Fruit fly (Drosophila melanogaster) whole organism, embryonic: ENCODE measurements around the gene CG16736.

Source experiments
- Aef1 ChIP-seq: fragments of 200-800 bp; sonication (Bioruptor generic); IDR thresholded peaks from 3 replicates; pipeline ENCODE4 v1.3.6; 2022; ENCODE audit warnings: missing biosample characterization, missing genetic modification characterization
- Atf-2 ChIP-seq: fragments of 200-800 bp; sonication (Bioruptor generic); optimal IDR thresholded peaks from 2 replicates; lab custom pipeline; 2016; ENCODE audit warnings: missing biosample characterization, missing genetic modification characterization
- Atf3 ChIP-seq: fragments of 200-800 bp; sonication (Bioruptor generic); optimal IDR thresholded peaks from 3 replicates; lab custom pipeline; 2016; ENCODE audit warnings: missing biosample characterization, missing genetic modification characterization
- BEAF-32 ChIP-seq: fragments of 200-800 bp; sonication (Bioruptor generic); optimal IDR thresholded peaks from 3 replicates; lab custom pipeline; 2017; ENCODE audit warnings: missing biosample characterization, missing genetic modification characterization, mild to moderate bottlenecking, moderate library complexity, missing genetic modification reagents
- CG10209 ChIP-seq: fragments of 200-800 bp; sonication (Bioruptor generic); optimal IDR thresholded peaks from 3 replicates; lab custom pipeline; 2017; ENCODE audit warnings: missing biosample characterization, mild to moderate bottlenecking, missing genetic modification characterization, missing genetic modification reagents
- CG12391 ChIP-seq: fragments of 200-800 bp; sonication (Bioruptor generic); optimal IDR thresholded peaks from 3 replicates; lab custom pipeline; 2018; ENCODE audit warnings: missing biosample characterization, mild to moderate bottlenecking, missing genetic modification characterization, moderate library complexity
- CG15011 ChIP-seq: fragments of 200-800 bp; sonication (Bioruptor generic); optimal IDR thresholded peaks from 3 replicates; lab custom pipeline; 2018; ENCODE audit warnings: missing biosample characterization, mild to moderate bottlenecking, missing genetic modification characterization
- CG1602 ChIP-seq: fragments of 200-800 bp; sonication (Bioruptor generic); optimal IDR thresholded peaks from 3 replicates; lab custom pipeline; 2016; ENCODE audit warnings: missing biosample characterization, missing genetic modification characterization
- CG17361 ChIP-seq: fragments of 200-800 bp; sonication (Bioruptor generic); IDR thresholded peaks from 3 replicates; pipeline ENCODE4 v1.3.6; 2022; ENCODE audit warnings: missing biosample characterization, missing genetic modification characterization
- CG17568 ChIP-seq: fragments of 200-800 bp; sonication (Bioruptor generic); optimal IDR thresholded peaks from 2 replicates; lab custom pipeline; 2018; ENCODE audit warnings: missing biosample characterization, mild to moderate bottlenecking, missing genetic modification characterization, moderate library complexity
- CG2129 ChIP-seq: fragments of 200-800 bp; sonication (Bioruptor generic); IDR thresholded peaks from 2 replicates; pipeline ENCODE4 v1.3.6; 2022; ENCODE audit warnings: missing biosample characterization, missing genetic modification characterization; ENCODE audit not compliant: partially characterized antibody
- CG31388 ChIP-seq: fragments of 200-800 bp; sonication (Bioruptor generic); optimal IDR thresholded peaks from 2 replicates; lab custom pipeline; 2016; ENCODE audit warnings: missing biosample characterization, missing genetic modification characterization
- CG33213 ChIP-seq: fragments of 200-800 bp; sonication (Bioruptor generic); optimal IDR thresholded peaks from 3 replicates; lab custom pipeline; 2016; ENCODE audit warnings: missing biosample characterization, missing genetic modification characterization
- CG3995 ChIP-seq: fragments of 200-800 bp; sonication (Bioruptor generic); optimal IDR thresholded peaks from 3 replicates; lab custom pipeline; 2016; ENCODE audit warnings: missing biosample characterization, missing genetic modification characterization
- CG4328 ChIP-seq: fragments of 200-800 bp; sonication (Bioruptor generic); optimal IDR thresholded peaks from 3 replicates; lab custom pipeline; 2017; ENCODE audit warnings: missing biosample characterization, missing genetic modification reagents, missing genetic modification characterization
- CG6765 ChIP-seq: fragments of 200-800 bp; sonication (Bioruptor generic); optimal IDR thresholded peaks from 3 replicates; lab custom pipeline; 2017; ENCODE audit warnings: missing biosample characterization, mild to moderate bottlenecking, missing genetic modification characterization
- CG7372 ChIP-seq: fragments of 200-800 bp; sonication (Bioruptor generic); IDR thresholded peaks from 2 replicates; pipeline ENCODE4 v1.3.6; 2022; ENCODE audit warnings: missing biosample characterization, missing genetic modification characterization
- CG7556 ChIP-seq: fragments of 200-800 bp; sonication (Bioruptor generic); optimal IDR thresholded peaks from 2 replicates; lab custom pipeline; 2017; ENCODE audit warnings: missing biosample characterization, mild to moderate bottlenecking, missing genetic modification characterization
- CG7963 ChIP-seq: fragments of 200-800 bp; sonication (Bioruptor generic); IDR thresholded peaks from 3 replicates; pipeline ENCODE4 v1.3.6; 2022; ENCODE audit warnings: missing biosample characterization, missing genetic modification characterization; ENCODE audit not compliant: partially characterized antibody
- CHES-1-like ChIP-seq: fragments of 200-800 bp; sonication (Bioruptor generic); optimal IDR thresholded peaks from 2 replicates; lab custom pipeline; 2016; ENCODE audit warnings: missing biosample characterization, missing genetic modification characterization
- Dfd ChIP-seq, 2 experiments: fragments of >200 bp; optimal IDR thresholded peaks; 2 replicates each; lab custom pipeline; 2017; ENCODE audit warnings: missing biosample characterization in 2 of 2, missing genetic modification characterization in 2 of 2
- Dll ChIP-seq: fragments of 200-800 bp; sonication (Bioruptor generic); IDR thresholded peaks from 4 replicates; pipeline ENCODE4 v1.3.6; 2022; ENCODE audit warnings: missing biosample characterization, missing genetic modification characterization; ENCODE audit not compliant: partially characterized antibody
- Doc3 ChIP-seq: fragments of 200-800 bp; sonication (Bioruptor generic); IDR thresholded peaks from 3 replicates; pipeline ENCODE4 v1.3.6; 2022; ENCODE audit warnings: missing biosample characterization, missing genetic modification characterization; ENCODE audit not compliant: partially characterized antibody
- Dref ChIP-seq: fragments of 200-800 bp; sonication (Bioruptor generic); IDR thresholded peaks from 2 replicates; pipeline ENCODE4 v1.3.6; 2022; ENCODE audit warnings: missing biosample characterization, missing genetic modification characterization
- E2f2 ChIP-seq: fragments of 200-800 bp; sonication (Bioruptor generic); IDR thresholded peaks from 2 replicates; pipeline ENCODE4 v1.3.6; 2022; ENCODE audit warnings: missing biosample characterization, missing genetic modification characterization
- Ets65A ChIP-seq: fragments of 200-800 bp; sonication (Bioruptor generic); peaks from one replicate; lab custom pipeline; 2016; ENCODE audit warnings: missing biosample characterization, missing genetic modification characterization
- H2.0 ChIP-seq: fragments of 200-800 bp; sonication (Bioruptor generic); IDR thresholded peaks from 2 replicates; pipeline ENCODE4 v1.3.6; 2022; ENCODE audit warnings: missing biosample characterization, missing genetic modification characterization
- Hr51 ChIP-seq, 2 experiments: fragments of 200-800 bp; sonication (Bioruptor generic); optimal IDR thresholded peaks; 2 replicates in 1 of 2; 3 replicates in 1 of 2; lab custom pipeline; 2016 to 2018; ENCODE audit warnings: missing biosample characterization in 2 of 2, missing genetic modification characterization in 2 of 2, mild to moderate bottlenecking in 1 of 2, moderate library complexity in 1 of 2
- Med ChIP-seq: fragments of 200-800 bp; sonication (Bioruptor generic); peaks from one replicate; lab custom pipeline; 2016; ENCODE audit warnings: missing biosample characterization, missing genetic modification characterization, mild to moderate bottlenecking, inconsistent platforms, moderate library complexity
- Rfx ChIP-seq: fragments of 200-800 bp; sonication (Bioruptor generic); IDR thresholded peaks from 2 replicates; pipeline ENCODE4 v1.3.6; 2022; ENCODE audit warnings: missing biosample characterization, missing genetic modification characterization
- Spps ChIP-seq: fragments of 200-800 bp; sonication (Bioruptor generic); optimal IDR thresholded peaks from 2 replicates; lab custom pipeline; 2018; ENCODE audit warnings: missing biosample characterization, mild to moderate bottlenecking, missing genetic modification characterization
- crc ChIP-seq: fragments of 200-800 bp; sonication (Bioruptor generic); optimal IDR thresholded peaks from 2 replicates; lab custom pipeline; 2016; ENCODE audit warnings: missing biosample characterization, missing genetic modification characterization
- da ChIP-seq: fragments of 200-800 bp; sonication (Bioruptor generic); optimal IDR thresholded peaks from 2 replicates; lab custom pipeline; 2016; ENCODE audit warnings: missing biosample characterization, missing genetic modification characterization
- dm ChIP-seq: fragments of 200-800 bp; sonication (Bioruptor generic); optimal IDR thresholded peaks from 3 replicates; lab custom pipeline; 2016; ENCODE audit warnings: missing biosample characterization, missing genetic modification characterization
- ems ChIP-seq: fragments of 200-800 bp; sonication (Bioruptor generic); optimal IDR thresholded peaks from 3 replicates; lab custom pipeline; 2016; ENCODE audit warnings: missing biosample characterization, missing genetic modification characterization
- grn ChIP-seq: fragments of 200-800 bp; sonication (Bioruptor generic); optimal IDR thresholded peaks from 3 replicates; lab custom pipeline; 2017; ENCODE audit warnings: missing biosample characterization, missing genetic modification characterization
- gsb-n ChIP-seq: fragments of 200-800 bp; sonication (Bioruptor generic); optimal IDR thresholded peaks from 3 replicates; lab custom pipeline; 2018; ENCODE audit warnings: missing biosample characterization, mild to moderate bottlenecking, missing genetic modification characterization
- hth ChIP-seq: fragments of >200 bp; optimal IDR thresholded peaks from 2 replicates; lab custom pipeline; 2017; ENCODE audit warnings: inconsistent platforms
- lbe ChIP-seq: fragments of 200-800 bp; sonication (Bioruptor generic); optimal IDR thresholded peaks from 2 replicates; lab custom pipeline; 2016; ENCODE audit warnings: missing biosample characterization, mild to moderate bottlenecking, missing genetic modification characterization
- mld ChIP-seq: fragments of 200-800 bp; sonication (Bioruptor generic); IDR thresholded peaks from 3 replicates; pipeline ENCODE4 v1.3.6; 2022; ENCODE audit warnings: missing biosample characterization, missing genetic modification characterization; ENCODE audit not compliant: partially characterized antibody
- pan ChIP-seq, 4 experiments: fragments of >200 bp in 3 of 4; fragments of 200-800 bp in 1 of 4; sonication (Bioruptor generic) in 1 of 4; optimal IDR thresholded peaks in 3 of 4; IDR thresholded peaks in 1 of 4; 2 replicates each; pipeline versions ENCODE4 v1.3.6 to Lab custom; 2017 to 2022; ENCODE audit warnings: missing biosample characterization in 2 of 4, missing genetic modification characterization in 2 of 4, mixed read lengths in 1 of 4
- peb ChIP-seq: fragments of 200-800 bp; sonication (Bioruptor generic); IDR thresholded peaks from 2 replicates; pipeline ENCODE4 v1.3.6; 2022; ENCODE audit warnings: missing biosample characterization, missing genetic modification characterization
- pho ChIP-seq: fragments of 200-800 bp; sonication (Bioruptor generic); optimal IDR thresholded peaks from 2 replicates; lab custom pipeline; 2016; ENCODE audit warnings: missing biosample characterization, missing genetic modification characterization
- phol ChIP-seq: fragments of 200-800 bp; sonication (Bioruptor generic); optimal IDR thresholded peaks from 3 replicates; lab custom pipeline; 2018; ENCODE audit warnings: missing biosample characterization, mild to moderate bottlenecking, missing genetic modification characterization, moderate library complexity
- pros ChIP-seq: fragments of 200-800 bp; sonication (Bioruptor generic); optimal IDR thresholded peaks from 3 replicates; lab custom pipeline; 2019; ENCODE audit warnings: missing biosample characterization, mild to moderate bottlenecking, missing genetic modification characterization, moderate library complexity
- sens ChIP-seq: fragments of 200-800 bp; sonication (Bioruptor generic); peaks from one replicate; lab custom pipeline; 2016; ENCODE audit warnings: missing biosample characterization, missing genetic modification characterization
- sug ChIP-seq: fragments of 200-800 bp; optimal IDR thresholded peaks from 2 replicates; lab custom pipeline; 2019; ENCODE audit warnings: missing biosample characterization, mild to moderate bottlenecking, missing genetic modification characterization, moderate library complexity
- tna ChIP-seq: fragments of 200-800 bp; sonication (Bioruptor generic); IDR thresholded peaks from 2 replicates; pipeline ENCODE4 v1.3.6; 2022; ENCODE audit warnings: missing biosample characterization, missing genetic modification characterization; ENCODE audit not compliant: partially characterized antibody
- vnd ChIP-seq: fragments of 200-800 bp; sonication (Bioruptor generic); IDR thresholded peaks from 3 replicates; pipeline ENCODE4 v1.3.6; 2022; ENCODE audit warnings: missing biosample characterization, missing genetic modification characterization; ENCODE audit not compliant: partially characterized antibody
- zf30C ChIP-seq: fragments of 200-800 bp; sonication (Bioruptor generic); optimal IDR thresholded peaks from 3 replicates; lab custom pipeline; 2018; ENCODE audit warnings: missing biosample characterization, mild to moderate bottlenecking, missing genetic modification characterization

Gene CG16736

DNA sequence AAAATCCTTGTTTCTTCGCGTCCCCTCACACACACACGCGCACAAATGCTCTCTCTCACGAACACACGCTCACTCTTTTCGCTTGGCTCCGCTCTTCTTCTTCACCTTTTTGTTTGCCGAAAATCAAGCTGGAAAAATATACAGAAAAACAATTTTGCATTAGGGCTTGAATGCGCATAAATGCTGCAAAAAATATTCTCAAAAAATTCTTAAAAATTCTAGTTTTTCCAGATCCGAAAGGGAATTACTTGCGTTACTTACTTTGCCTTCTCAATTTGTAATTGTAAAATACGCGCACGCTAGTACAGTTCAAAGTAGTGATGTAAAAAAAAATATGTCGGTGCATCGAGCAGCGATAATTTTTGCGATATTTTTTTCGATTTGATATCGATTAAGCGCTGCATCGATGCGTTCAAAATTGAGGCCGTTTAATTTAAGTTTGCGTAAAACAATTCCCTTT, 17.5 kb downstream of the CG16736 start (continued):
- TF ChIP-seq BEAF-32 = peak; percentile 81
- TF ChIP-seq dm = peak; percentile 49
- no peak for TF ChIP-seq Dfd (GFP tag; optimal IDR thresholded peaks at IDR 0.05; lab: Kevin White, UChicago)
- TF ChIP-seq CG15011 (GFP tag; lab: Kevin White, UChicago) = no peak
- TF ChIP-seq Ets65A (GFP tag; lab: Kevin White, UChicago) = no peak
- TF ChIP-seq sens (GFP tag; lab: Kevin White, UChicago) = peak; percentile 72
- peak; percentile 35 for TF ChIP-seq Med (GFP tag; lab: Kevin White, UChicago)
- TF ChIP-seq ems (GFP tag; lab: Kevin White, UChicago) = no peak
- TF ChIP-seq phol (tag; lab: Kevin White, UChicago) = peak; percentile 80
- TF ChIP-seq tna (GFP tag; lab: Robert Waterston, UW) = peak; percentile 76
- TF ChIP-seq pho (GFP tag; lab: Kevin White, UChicago) = no peak
- TF ChIP-seq Dll (GFP tag; lab: Robert Waterston, UW) = peak; percentile 86
- TF ChIP-seq da (GFP tag; lab: Kevin White, UChicago) = no peak
- peak; percentile 87 for TF ChIP-seq E2f2 (GFP tag; lab: Robert Waterston, UW)
- peak in 1 of 2 experiments; percentile 14 for TF ChIP-seq Hr51 (GFP tag; optimal IDR thresholded peaks at IDR 0.05; lab: Kevin White, UChicago)
- TF ChIP-seq Aef1 = no peak
- no peak for TF ChIP-seq Rfx (GFP tag; lab: Robert Waterston, UW)
- no peak for TF ChIP-seq CG7372
- no peak for TF ChIP-seq CG4328 (GFP tag; lab: Kevin White, UChicago)
- TF ChIP-seq CG2129 (GFP tag; lab: Robert Waterston, UW) = peak; percentile 66
- no peak for TF ChIP-seq grn
- peak; percentile 40; the same call in 2 of the 3 replicates for TF ChIP-seq CG17361 (GFP tag; lab: Robert Waterston, UW)
- TF ChIP-seq CG10209 (GFP tag; lab: Kevin White, UChicago) = no peak
- TF ChIP-seq Spps (tag; lab: Kevin White, UChicago) = peak; percentile 6
- no peak for TF ChIP-seq CG6765 (GFP tag; lab: Kevin White, UChicago)
- TF ChIP-seq Atf3 (GFP tag; lab: Kevin White, UChicago) = no peak
- no peak for TF ChIP-seq hth (lab: Kevin White, UChicago)
- TF ChIP-seq H2.0 = no peak
- TF ChIP-seq CHES-1-like = no peak
- TF ChIP-seq Atf-2 (GFP tag; lab: Kevin White, UChicago) = no peak
- TF ChIP-seq peb (GFP tag; lab: Robert Waterston, UW) = no peak
- no peak for TF ChIP-seq CG31388 (GFP tag; lab: Kevin White, UChicago)
- peak; percentile 21 for TF ChIP-seq CG3995 (GFP tag; lab: Kevin White, UChicago)
- TF ChIP-seq gsb-n (tag; lab: Kevin White, UChicago) = peak; percentile 49
- TF ChIP-seq sug (tag; lab: Kevin White, UChicago) = peak; percentile 31
- no peak for TF ChIP-seq CG1602 (GFP tag; lab: Kevin White, UChicago)
- no peak for TF ChIP-seq pros
- peak; percentile 28 for TF ChIP-seq CG12391 (tag; lab: Kevin White, UChicago)
- TF ChIP-seq crc (GFP tag; lab: Kevin White, UChicago) = no peak
- peak; percentile 48 for TF ChIP-seq lbe
- no peak for TF ChIP-seq CG7556 (GFP tag; lab: Kevin White, UChicago)
- TF ChIP-seq vnd = peak; percentile 67; the same call in 2 of the 3 replicates
- peak; percentile 70 for TF ChIP-seq Doc3 (GFP tag; lab: Robert Waterston, UW)
- TF ChIP-seq CG33213 (GFP tag; lab: Kevin White, UChicago) = peak; percentile 27
- TF ChIP-seq zf30C (GFP tag; lab: Kevin White, UChicago) = no peak
- peak; percentile 83; the same call in 2 of the 3 replicates for TF ChIP-seq mld (GFP tag; lab: Robert Waterston, UW)
- TF ChIP-seq CG17568 (GFP tag; lab: Kevin White, UChicago) = peak; percentile 14
- TF ChIP-seq pan (optimal IDR thresholded peaks at IDR 0.05; lab: Kevin White, UChicago) = no peak
- no peak for TF ChIP-seq pan (GFP tag; optimal IDR thresholded peaks at IDR 0.05 in 1 of 2, IDR thresholded peaks at IDR 0.05 in 1 of 2)
- TF ChIP-seq CG7963 (GFP tag; lab: Robert Waterston, UW) = peak; percentile 81
- peak; percentile 82 for TF ChIP-seq Dref (GFP tag; lab: Robert Waterston, UW)
